Fruit fly (Drosophila melanogaster) whole organism, prepupa: ENCODE data around the gene CG7632.

ENCODE experiments used
- CG10631 ChIP-seq: fragments of 200-800 bp; sonication (Bioruptor generic); optimal IDR thresholded peaks from 2 replicates; lab custom pipeline; 2016; ENCODE audit warnings: missing biosample characterization, missing genetic modification characterization
- CG10669 ChIP-seq: fragments of 200-800 bp; sonication (Bioruptor generic); optimal IDR thresholded peaks from 3 replicates; lab custom pipeline; 2018; ENCODE audit warnings: missing biosample characterization, mild to moderate bottlenecking, missing genetic modification characterization, moderate library complexity
- CG11294 ChIP-seq: fragments of 200-800 bp; sonication (Bioruptor generic); IDR thresholded peaks from 2 replicates; pipeline ENCODE4 v1.3.6; 2022; ENCODE audit warnings: missing biosample characterization, missing genetic modification characterization
- CG11762 ChIP-seq: fragments of 200-800 bp; sonication (Bioruptor generic); optimal IDR thresholded peaks from 3 replicates; lab custom pipeline; 2016; ENCODE audit warnings: missing biosample characterization, missing genetic modification characterization; ENCODE audit not compliant: insufficient read depth
- CG16779 ChIP-seq: fragments of 200-800 bp; sonication (Bioruptor generic); optimal IDR thresholded peaks from 3 replicates; lab custom pipeline; 2017; ENCODE audit warnings: missing biosample characterization, mild to moderate bottlenecking, missing genetic modification characterization
- CG3032 ChIP-seq: fragments of 200-800 bp; optimal IDR thresholded peaks from 2 replicates; lab custom pipeline; 2019; ENCODE audit warnings: missing biosample characterization, mild to moderate bottlenecking, missing genetic modification characterization, moderate library complexity
- CG31627 ChIP-seq: fragments of 200-800 bp; sonication (Bioruptor generic); optimal IDR thresholded peaks from 3 replicates; lab custom pipeline; 2016; ENCODE audit warnings: missing biosample characterization, missing genetic modification characterization
- CG32006 ChIP-seq: fragments of 200-800 bp; sonication (Bioruptor generic); optimal IDR thresholded peaks from 3 replicates; lab custom pipeline; 2017; ENCODE audit warnings: missing biosample characterization, mild to moderate bottlenecking, missing genetic modification characterization
- CG4318 ChIP-seq: fragments of 200-800 bp; sonication (Bioruptor generic); optimal IDR thresholded peaks from 3 replicates; lab custom pipeline; 2017; ENCODE audit warnings: missing biosample characterization, mild to moderate bottlenecking, missing genetic modification characterization
- CG6276 ChIP-seq: fragments of 200-800 bp; sonication (Bioruptor generic); optimal IDR thresholded peaks from 2 replicates; lab custom pipeline; 2017; ENCODE audit warnings: missing biosample characterization, mild to moderate bottlenecking, missing genetic modification characterization
- CG6792 ChIP-seq: fragments of 200-800 bp; sonication (Bioruptor generic); optimal IDR thresholded peaks from 3 replicates; lab custom pipeline; 2016; ENCODE audit warnings: missing biosample characterization, missing genetic modification characterization
- CG6854 ChIP-seq: fragments of 200-800 bp; sonication (Bioruptor generic); optimal IDR thresholded peaks from 2 replicates; lab custom pipeline; 2017; ENCODE audit warnings: missing biosample characterization, mild to moderate bottlenecking, missing genetic modification characterization
- CG7368 ChIP-seq: fragments of 200-800 bp; sonication (Bioruptor generic); optimal IDR thresholded peaks from 3 replicates; lab custom pipeline; 2016; ENCODE audit warnings: missing biosample characterization, missing genetic modification characterization
- CG8319 ChIP-seq: fragments of 200-800 bp; sonication (Bioruptor generic); optimal IDR thresholded peaks from 3 replicates; lab custom pipeline; 2016; ENCODE audit warnings: missing biosample characterization, missing genetic modification characterization
- CG8632 ChIP-seq: fragments of 200-800 bp; sonication (Bioruptor generic); optimal IDR thresholded peaks from 3 replicates; lab custom pipeline; 2016; ENCODE audit warnings: missing biosample characterization, missing genetic modification characterization
- Eip75B ChIP-seq: fragments of 200-800 bp; sonication (Bioruptor generic); optimal IDR thresholded peaks from 3 replicates; lab custom pipeline; 2016; ENCODE audit warnings: missing biosample characterization, missing genetic modification characterization
- Eip78C ChIP-seq: fragments of 200-800 bp; sonication (Bioruptor generic); peaks from one replicate; lab custom pipeline; 2016; ENCODE audit warnings: missing biosample characterization, missing genetic modification characterization
- Eip93F ChIP-seq: fragments of 200-800 bp; sonication (Bioruptor generic); optimal IDR thresholded peaks from 2 replicates; lab custom pipeline; 2016; ENCODE audit warnings: missing biosample characterization, mild to moderate bottlenecking, missing genetic modification characterization
- Ets96B ChIP-seq: fragments of 200-800 bp; optimal IDR thresholded peaks from 2 replicates; lab custom pipeline; 2019; ENCODE audit warnings: missing biosample characterization, mild to moderate bottlenecking, missing genetic modification characterization, moderate library complexity
- Gug ChIP-seq: fragments of 200-800 bp; sonication (Bioruptor generic); IDR thresholded peaks from 2 replicates; pipeline ENCODE4 v1.3.6; 2022; ENCODE audit warnings: missing biosample characterization, missing genetic modification characterization
- Hr38 ChIP-seq: sonication (Bioruptor generic); optimal IDR thresholded peaks from 2 replicates; lab custom pipeline; 2016; ENCODE audit warnings: missing biosample characterization, missing genetic modification characterization
- Hr39 ChIP-seq: fragments of 200-800 bp; sonication (Bioruptor generic); optimal IDR thresholded peaks from 2 replicates; lab custom pipeline; 2016; ENCODE audit warnings: missing biosample characterization, missing genetic modification characterization
- Hr4 ChIP-seq: fragments of 200-800 bp; sonication (Bioruptor generic); optimal IDR thresholded peaks from 3 replicates; lab custom pipeline; 2016; ENCODE audit warnings: missing biosample characterization, missing genetic modification characterization
- Lpt ChIP-seq: fragments of 200-800 bp; sonication (Bioruptor generic); optimal IDR thresholded peaks from 3 replicates; lab custom pipeline; 2016; ENCODE audit warnings: missing biosample characterization, missing genetic modification characterization
- Sox102F ChIP-seq: fragments of 200-800 bp; sonication (Bioruptor generic); optimal IDR thresholded peaks from 2 replicates; lab custom pipeline; 2016; ENCODE audit warnings: missing biosample characterization, mild to moderate bottlenecking, missing genetic modification characterization
- Sox14 ChIP-seq: fragments of 200-800 bp; sonication (Bioruptor generic); optimal IDR thresholded peaks from 3 replicates; lab custom pipeline; 2016; ENCODE audit warnings: missing biosample characterization, missing genetic modification characterization
- Sox15 ChIP-seq: fragments of 200-800 bp; sonication (Bioruptor generic); optimal IDR thresholded peaks from 3 replicates; lab custom pipeline; 2016; ENCODE audit warnings: missing biosample characterization, missing genetic modification characterization
- acj6 ChIP-seq: fragments of 200-800 bp; sonication (Bioruptor generic); optimal IDR thresholded peaks from 3 replicates; lab custom pipeline; 2016; ENCODE audit warnings: missing biosample characterization, missing genetic modification characterization
- dac ChIP-seq: fragments of 200-800 bp; sonication (Bioruptor generic); optimal IDR thresholded peaks from 2 replicates; lab custom pipeline; 2017; ENCODE audit warnings: missing biosample characterization, mild to moderate bottlenecking, missing genetic modification characterization
- eg ChIP-seq: fragments of 200-800 bp; sonication (Bioruptor generic); IDR thresholded peaks from 3 replicates; pipeline ENCODE4 v1.3.6; 2022; ENCODE audit warnings: missing biosample characterization, missing genetic modification characterization
- esn ChIP-seq: fragments of 200-800 bp; sonication (Bioruptor generic); optimal IDR thresholded peaks from 2 replicates; lab custom pipeline; 2016; ENCODE audit warnings: missing biosample characterization, mild to moderate bottlenecking, missing genetic modification characterization, moderate library complexity
- fd59A ChIP-seq: fragments of 200-800 bp; sonication (Bioruptor generic); optimal IDR thresholded peaks from 2 replicates; lab custom pipeline; 2017; ENCODE audit warnings: missing biosample characterization, mild to moderate bottlenecking, missing genetic modification characterization, missing genetic modification reagents
- fkh ChIP-seq: fragments of 200-800 bp; sonication (Bioruptor generic); optimal IDR thresholded peaks from 3 replicates; lab custom pipeline; 2017; ENCODE audit warnings: missing biosample characterization, mild to moderate bottlenecking, missing genetic modification characterization, moderate library complexity
- lz ChIP-seq: fragments of 200-800 bp; sonication (Bioruptor generic); optimal IDR thresholded peaks from 3 replicates; lab custom pipeline; 2016; ENCODE audit warnings: missing biosample characterization, missing genetic modification characterization
- pdm3 ChIP-seq: fragments of 200-800 bp; sonication (Bioruptor generic); optimal IDR thresholded peaks from 3 replicates; lab custom pipeline; 2016; ENCODE audit warnings: missing biosample characterization, missing genetic modification characterization
- salr ChIP-seq, 2 experiments: fragments of 200-800 bp; sonication (Bioruptor generic); optimal IDR thresholded peaks; 3 replicates each; lab custom pipeline; 2016 to 2018; ENCODE audit warnings: missing biosample characterization in 2 of 2, missing genetic modification characterization in 2 of 2, mild to moderate bottlenecking in 1 of 2
- ss ChIP-seq, 2 experiments: fragments of 200-800 bp; sonication (Bioruptor generic); optimal IDR thresholded peaks; 2 replicates in 1 of 2; 3 replicates in 1 of 2; lab custom pipeline; 2017 to 2018; ENCODE audit warnings: mild to moderate bottlenecking in 2 of 2, missing biosample characterization in 2 of 2, missing genetic modification characterization in 2 of 2, moderate library complexity in 1 of 2
- svp ChIP-seq: fragments of 200-800 bp; sonication (Bioruptor generic); peaks from one replicate; lab custom pipeline; 2016; ENCODE audit warnings: missing biosample characterization, missing genetic modification characterization
- topi ChIP-seq: fragments of 200-800 bp; sonication (Bioruptor generic); optimal IDR thresholded peaks from 3 replicates; lab custom pipeline; 2016; ENCODE audit warnings: missing biosample characterization, missing genetic modification characterization
- vri ChIP-seq: fragments of 200-800 bp; sonication (Bioruptor generic); optimal IDR thresholded peaks from 3 replicates; lab custom pipeline; 2016; ENCODE audit warnings: missing biosample characterization, mild to moderate bottlenecking, missing genetic modification characterization

Gene CG7632

dm6 chr3L:21276296-21277257 is 27.9 kb upstream of the CG7632 start (continued):
- no peak for TF ChIP-seq CG10669 (GFP tag; lab: Kevin White, UChicago)
- no peak for TF ChIP-seq Gug (GFP tag; lab: Robert Waterston, UW)
- TF ChIP-seq vri (GFP tag; lab: Kevin White, UChicago), result no peak
- no peak for TF ChIP-seq salr (GFP tag; optimal IDR thresholded peaks at IDR 0.05; lab: Kevin White, UChicago)
- peak; percentile 53 for TF ChIP-seq topi (GFP tag; lab: Kevin White, UChicago)
- TF ChIP-seq CG6854 (GFP tag; lab: Kevin White, UChicago), result no peak
- TF ChIP-seq Ets96B (tag; lab: Kevin White, UChicago), result no peak
- TF ChIP-seq Sox14 (GFP tag; lab: Kevin White, UChicago), result peak; percentile 28
- no peak for TF ChIP-seq CG11762 (GFP tag; lab: Kevin White, UChicago)
- TF ChIP-seq CG10631 (GFP tag; lab: Kevin White, UChicago), result peak; percentile 43
- TF ChIP-seq Eip78C, result peak; percentile 95
- TF ChIP-seq Eip75B (GFP tag; lab: Kevin White, UChicago), result peak; percentile 52
- no peak for TF ChIP-seq Hr4 (GFP tag; lab: Kevin White, UChicago)
- TF ChIP-seq fd59A (GFP tag; lab: Kevin White, UChicago), result no peak
- no peak for TF ChIP-seq dac (GFP tag; lab: Kevin White, UChicago)
- peak in 1 of 2 experiments; percentile 50 for TF ChIP-seq ss (GFP tag; optimal IDR thresholded peaks at IDR 0.05; lab: Kevin White, UChicago)
- no peak for TF ChIP-seq CG4318 (GFP tag; lab: Kevin White, UChicago)
- no peak for TF ChIP-seq CG7368 (GFP tag; lab: Kevin White, UChicago)
- peak; percentile 49 for TF ChIP-seq acj6 (GFP tag; lab: Kevin White, UChicago)
- peak; percentile 68 for TF ChIP-seq esn
- TF ChIP-seq CG16779 (tag; lab: Kevin White, UChicago), result no peak
- no peak for TF ChIP-seq Eip93F (GFP tag; lab: Kevin White, UChicago)
- TF ChIP-seq Sox102F (GFP tag; lab: Kevin White, UChicago), result peak; percentile 41
- no peak for TF ChIP-seq CG8319
- TF ChIP-seq Hr39, result peak; percentile 62
- no peak for TF ChIP-seq CG32006
- TF ChIP-seq, all 60 proteins: peak for 32

dm6 chr3L:21277897-21278530 is 26.5 kb upstream of the CG7632 start:
- TF ChIP-seq fkh (GFP tag; lab: Kevin White, UChicago) (no peak), vri (GFP tag; lab: Kevin White, UChicago) (peak; percentile 70), CG11294 (GFP tag; lab: Robert Waterston, UW) (no peak), svp (GFP tag; lab: Kevin White, UChicago) (peak; percentile 74)

dm6 chr3L:21279168-21279567 is 25.3 kb upstream of the CG7632 start:
- peak; percentile 59 for TF ChIP-seq svp (GFP tag; lab: Kevin White, UChicago)
- no peak for TF ChIP-seq Eip78C

- peak; percentile 52 for TF ChIP-seq CG8632 (GFP tag; lab: Kevin White, UChicago)
- TF ChIP-seq pdm3 (GFP tag; lab: Kevin White, UChicago), result peak; percentile 40
- TF ChIP-seq eg (GFP tag; lab: Robert Waterston, UW), result peak; percentile 53; the same call in 2 of the 3 replicates
- TF ChIP-seq CG6276 (GFP tag; lab: Kevin White, UChicago), result no peak
- TF ChIP-seq Eip78C, result peak; percentile 95
- TF ChIP-seq CG11294 (GFP tag; lab: Robert Waterston, UW), result no peak
- no peak for TF ChIP-seq Hr38 (GFP tag; lab: Kevin White, UChicago)
- peak; percentile 29 for TF ChIP-seq CG31627
- TF ChIP-seq Gug (GFP tag; lab: Robert Waterston, UW), result no peak
- TF ChIP-seq lz (GFP tag; lab: Kevin White, UChicago), result peak; percentile 39
- TF ChIP-seq fd59A (GFP tag; lab: Kevin White, UChicago), result no peak
- no peak for TF ChIP-seq CG3032 (tag; lab: Kevin White, UChicago)
- no peak for TF ChIP-seq salr (GFP tag; optimal IDR thresholded peaks at IDR 0.05; lab: Kevin White, UChicago)
- peak; percentile 29 for TF ChIP-seq CG6854 (GFP tag; lab: Kevin White, UChicago)
- TF ChIP-seq CG16779 (tag; lab: Kevin White, UChicago), result peak; percentile 44
- TF ChIP-seq Sox15 (GFP tag; lab: Kevin White, UChicago), result no peak
- peak; percentile 54 for TF ChIP-seq CG6792
- TF ChIP-seq Hr39, result peak; percentile 22
- TF ChIP-seq CG7368 (GFP tag; lab: Kevin White, UChicago), result peak; percentile 38
- peak; percentile 59 for TF ChIP-seq esn
- peak; percentile 1 for TF ChIP-seq CG32006
- TF ChIP-seq acj6 (GFP tag; lab: Kevin White, UChicago), result peak; percentile 49
- no peak for TF ChIP-seq Lpt (GFP tag; lab: Kevin White, UChicago)
These were observed 24.5 kb upstream of the CG7632 start, which contains the start of gene AcCoAS for dm6 chr3L:21279876-21280566. Gene AcCoAS (minus strand): TSS chr3L:21280243.
